Fruit fly (Drosophila melanogaster): Measurements from ENCODE around the gene CG42342.

DNA sequence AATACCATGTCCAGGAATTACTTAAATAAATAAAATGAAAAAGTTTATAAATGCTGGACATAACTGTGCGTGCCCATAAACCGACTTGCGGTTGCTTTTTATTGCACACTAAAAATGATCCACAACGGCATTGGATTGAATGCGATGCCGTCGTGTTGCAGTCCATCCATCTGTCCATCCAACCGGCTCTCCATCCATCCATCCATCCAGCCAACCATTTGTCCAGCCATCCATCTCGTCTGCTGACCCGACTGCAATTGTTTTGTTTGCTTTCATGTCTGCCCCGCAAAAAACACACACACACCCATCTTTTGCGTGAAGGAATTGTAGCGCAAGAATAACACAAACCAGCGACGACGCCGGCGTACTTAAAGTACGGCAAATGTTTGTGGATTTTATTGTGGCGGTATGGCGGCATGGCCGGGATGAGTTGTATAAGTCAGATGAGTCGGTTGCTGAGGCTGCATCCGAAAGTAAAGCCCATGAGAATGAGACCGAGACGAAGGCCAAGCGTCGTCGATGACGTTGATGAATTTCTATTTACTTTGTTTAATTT lies 31.3 kb downstream of the CG42342 start:
- TF ChIP-seq CG14711 (tag; optimal IDR thresholded peaks at IDR 0.05) (no peak), bab1 (GFP tag; optimal IDR thresholded peaks at IDR 0.05) (no peak), pad (GFP tag; optimal IDR thresholded peaks at IDR 0.05) (no peak), cnc (optimal IDR thresholded peaks at IDR 0.05) (no peak)
